Worm (Caenorhabditis elegans) whole organism, L3 larva: Measurements from ENCODE around the gene F55C5.10.

ENCODE experiments used
- aly-2 ChIP-seq: fragments of 150-350 bp; optimal IDR thresholded peaks from 2 replicates; lab custom pipeline; 2014; ENCODE audit warnings: missing biosample characterization, missing genetic modification characterization
- ama-1 ChIP-seq: fragments of 150-350 bp; optimal IDR thresholded peaks from 2 replicates; lab custom pipeline; 2018
- ceh-9 ChIP-seq: sonication (generic microtip); optimal IDR thresholded peaks from 2 replicates; lab custom pipeline; 2018; ENCODE audit warnings: missing biosample characterization, missing genetic modification characterization
- elt-1 ChIP-seq: fragments of 150-350 bp; optimal IDR thresholded peaks from 2 replicates; lab custom pipeline; 2014; ENCODE audit warnings: missing biosample characterization, missing genetic modification characterization
- fkh-10 ChIP-seq: sonication (generic microtip); optimal IDR thresholded peaks from 2 replicates; lab custom pipeline; 2017; ENCODE audit warnings: missing biosample characterization, missing genetic modification reagents, missing genetic modification characterization
- hmg-11 ChIP-seq: sonication (generic microtip); optimal IDR thresholded peaks from 2 replicates; lab custom pipeline; 2016; ENCODE audit warnings: missing genetic modification characterization, missing compliant biosample characterization
- lin-15B ChIP-seq: fragments of 150-350 bp; optimal IDR thresholded peaks from 2 replicates; lab custom pipeline; 2014; ENCODE audit warnings: missing biosample characterization, missing genetic modification characterization
- lin-39 ChIP-seq: fragments of 150-350 bp; optimal IDR thresholded peaks from 2 replicates; lab custom pipeline; 2018; ENCODE audit warnings: missing biosample characterization, missing genetic modification reagents, missing genetic modification characterization
- nhr-237 ChIP-seq: fragments of 150-350 bp; optimal IDR thresholded peaks from 2 replicates; lab custom pipeline; 2014; ENCODE audit warnings: missing biosample characterization, missing genetic modification characterization
- nhr-76 ChIP-seq: fragments of 150-350 bp; sonication (generic microtip); optimal IDR thresholded peaks from 5 replicates; lab custom pipeline; 2014; ENCODE audit warnings: missing biosample characterization, missing genetic modification characterization
- zag-1 ChIP-seq: fragments of 150-350 bp; optimal IDR thresholded peaks from 2 replicates; lab custom pipeline; 2014; ENCODE audit warnings: missing biosample characterization, missing genetic modification characterization

- no peak for TF ChIP-seq aly-2 (tag; lab: Kevin White, UChicago)
- no peak for TF ChIP-seq lin-15B (tag; lab: Kevin White, UChicago)
- TF ChIP-seq ceh-9 (tag; lab: Kevin White, UChicago) = no peak
- no peak for TF ChIP-seq ama-1 (lab: Kevin White, UChicago)
- no peak for TF ChIP-seq fkh-10 (GFP tag; lab: Kevin White, UChicago)
- TF ChIP-seq nhr-237 (tag; lab: Kevin White, UChicago) = no peak
- no peak for TF ChIP-seq elt-1
- no peak for TF ChIP-seq zag-1
- TF ChIP-seq nhr-76 (tag; lab: Kevin White, UChicago) = no peak
- no peak for TF ChIP-seq hmg-11
- TF ChIP-seq lin-39 (tag; lab: Kevin White, UChicago) = peak; percentile 9
Measured at ce11 chrV:12235502-12235901, 47.8 kb upstream of the F55C5.10 start.
